Fruit fly (Drosophila melanogaster): Measurements from ENCODE around the gene milt.

milt gene

dm6 chr2L:7013157-7013556 lies 24.5 kb upstream of the milt start, which contains the start of gene CG43322 (continued):
- TF ChIP-seq Ada2b (GFP tag; IDR thresholded peaks at IDR 0.05) (no peak), CG2116 (GFP tag; optimal IDR thresholded peaks at IDR 0.05) (peak; percentile 2), ato (GFP tag; IDR thresholded peaks at IDR 0.05; ENCODE audit: partially characterized antibody) (no peak), Stat92E (GFP tag; optimal IDR thresholded peaks at IDR 0.05) (no peak), CG11456 (GFP tag; IDR thresholded peaks at IDR 0.05) (no peak), dysf (GFP tag; IDR thresholded peaks at IDR 0.05) (no peak), Eip74EF (GFP tag; optimal IDR thresholded peaks at IDR 0.05) (no peak), ara (GFP tag; IDR thresholded peaks at IDR 0.05) (no peak), CG9215 (GFP tag; IDR thresholded peaks at IDR 0.05) (no peak), Antp (GFP tag; optimal IDR thresholded peaks at IDR 0.05) (no peak), Nf-YA (GFP tag; IDR thresholded peaks at IDR 0.05) (no peak), CG14667 (GFP tag; IDR thresholded peaks at IDR 0.05) (no peak), CG1602 (GFP tag; optimal IDR thresholded peaks at IDR 0.05) (no peak), CG4424 (GFP tag; optimal IDR thresholded peaks at IDR 0.05) (no peak), CG6175 (GFP tag; IDR thresholded peaks at IDR 0.05) (no peak), CG10267 (tag; optimal IDR thresholded peaks at IDR 0.05) (no peak), zf30C (GFP tag; optimal IDR thresholded peaks at IDR 0.05) (no peak), CG17802 (tag; optimal IDR thresholded peaks at IDR 0.05) (no peak), ranshi (GFP tag; IDR thresholded peaks at IDR 0.05) (no peak), CG6683 (GFP tag; optimal IDR thresholded peaks at IDR 0.05) (no peak), oc (tag; optimal IDR thresholded peaks at IDR 0.05) (no peak), mld (GFP tag; IDR thresholded peaks at IDR 0.05; ENCODE audit: partially characterized antibody) (no peak), Fer2 (tag; optimal IDR thresholded peaks at IDR 0.05) (no peak), ci (GFP tag; IDR thresholded peaks at IDR 0.05) (no peak), CG18011 (GFP tag; optimal IDR thresholded peaks at IDR 0.05) (no peak), CG6272 (GFP tag; IDR thresholded peaks at IDR 0.05) (no peak), CG10462 (GFP tag; optimal IDR thresholded peaks at IDR 0.05) (no peak), CG6765 (GFP tag; optimal IDR thresholded peaks at IDR 0.05) (no peak), CTCF (GFP tag; optimal IDR thresholded peaks at IDR 0.05) (no peak), tin (GFP tag; optimal IDR thresholded peaks at IDR 0.05) (no peak), gcm2 (GFP tag; optimal IDR thresholded peaks at IDR 0.05) (no peak), nau (GFP tag; optimal IDR thresholded peaks at IDR 0.05) (no peak), Vsx1 (GFP tag; optimal IDR thresholded peaks at IDR 0.05) (no peak), PHDP (tag; optimal IDR thresholded peaks at IDR 0.05) (no peak), fd96Cb (tag; optimal IDR thresholded peaks at IDR 0.05) (no peak), Hey (tag; optimal IDR thresholded peaks at IDR 0.05) (no peak), CG43689 (GFP tag; IDR thresholded peaks at IDR 0.05) (no peak), cwo (GFP tag; optimal IDR thresholded peaks at IDR 0.05) (no peak), lov (optimal IDR thresholded peaks at IDR 0.05) (no peak), lov (GFP tag; IDR thresholded peaks at IDR 0.05) (no peak), Sox102F (GFP tag; optimal IDR thresholded peaks at IDR 0.05) (no peak), Dip3 (GFP tag; optimal IDR thresholded peaks at IDR 0.05) (no peak), CG8924 (tag; optimal IDR thresholded peaks at IDR 0.05) (peak; percentile 38), bbx (GFP tag; IDR thresholded peaks at IDR 0.05; ENCODE audit: partially characterized antibody) (no peak), CG9609 (GFP tag; optimal IDR thresholded peaks at IDR 0.05) (no peak), btn (GFP tag; optimal IDR thresholded peaks at IDR 0.05) (no peak), Pdp1 (GFP tag; optimal IDR thresholded peaks at IDR 0.05) (no peak), Opbp (GFP tag; IDR thresholded peaks at IDR 0.05; ENCODE audit: partially characterized antibody) (no peak), crc (GFP tag; optimal IDR thresholded peaks at IDR 0.05) (no peak), Six4 (GFP tag; optimal IDR thresholded peaks at IDR 0.05) (no peak), Poxn (GFP tag; IDR thresholded peaks at IDR 0.05) (no peak), CG34376 (GFP tag; optimal IDR thresholded peaks at IDR 0.05) (no peak)
